Worm (Caenorhabditis elegans) whole organism, L3 larva: ENCODE data around the gene Y38C1BA.1.

Experiments
- elt-2 ChIP-seq: sonication (generic microtip); optimal IDR thresholded peaks from 2 replicates; lab custom pipeline; 2016; ENCODE audit warnings: missing genetic modification reagents, mild to moderate bottlenecking, missing genetic modification characterization, missing compliant biosample characterization
- elt-3 ChIP-seq, 3 experiments: fragments of 150-350 bp in 1 of 3; sonication (generic microtip) in 2 of 3; optimal IDR thresholded peaks; 2 replicates in 2 of 3; 4 replicates in 1 of 3; lab custom pipeline; 2014 to 2017; ENCODE audit warnings: missing biosample characterization in 3 of 3, missing genetic modification characterization in 3 of 3
- hmg-11 ChIP-seq: sonication (generic microtip); optimal IDR thresholded peaks from 2 replicates; lab custom pipeline; 2016; ENCODE audit warnings: missing genetic modification characterization, missing compliant biosample characterization
- lin-39 ChIP-seq: fragments of 150-350 bp; optimal IDR thresholded peaks from 2 replicates; lab custom pipeline; 2018; ENCODE audit warnings: missing biosample characterization, missing genetic modification reagents, missing genetic modification characterization
- mdl-1 ChIP-seq: fragments of 150-350 bp; optimal IDR thresholded peaks from 2 replicates; lab custom pipeline; 2014; ENCODE audit warnings: missing biosample characterization, missing genetic modification characterization
- nhr-237 ChIP-seq: fragments of 150-350 bp; optimal IDR thresholded peaks from 2 replicates; lab custom pipeline; 2014; ENCODE audit warnings: missing biosample characterization, missing genetic modification characterization
- nhr-77 ChIP-seq: fragments of 150-350 bp; optimal IDR thresholded peaks from 2 replicates; lab custom pipeline; 2014; ENCODE audit warnings: missing biosample characterization, missing genetic modification characterization
- pha-4 ChIP-seq: fragments of 150-350 bp; optimal IDR thresholded peaks from 2 replicates; lab custom pipeline; 2014; ENCODE audit warnings: missing biosample characterization, missing genetic modification reagents, missing genetic modification characterization
- unc-62 ChIP-seq: fragments of 150-350 bp; sonication (generic microtip); optimal IDR thresholded peaks from 4 replicates; lab custom pipeline; 2014; ENCODE audit warnings: missing biosample characterization, missing genetic modification reagents, missing genetic modification characterization

DNA sequence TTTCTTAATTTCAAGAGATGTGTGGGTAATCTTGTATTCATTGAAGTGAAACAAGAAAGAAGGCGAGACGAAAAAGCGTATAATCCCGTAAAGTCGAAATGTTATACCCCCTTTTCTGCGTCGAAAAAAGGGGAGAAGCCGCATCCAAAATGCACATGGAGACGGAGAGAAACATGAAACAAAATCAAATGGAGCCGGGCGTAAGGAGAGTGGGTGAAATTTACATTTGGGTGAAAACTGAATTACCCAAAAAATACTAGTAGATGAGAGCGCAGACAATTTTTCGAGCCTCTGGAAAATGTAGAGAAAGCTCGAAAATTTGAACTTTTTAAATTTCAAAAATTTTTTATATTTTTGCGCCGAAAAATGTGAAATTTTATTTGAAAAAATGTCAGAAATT, 12.5 kb upstream of the Y38C1BA.1 start:
- TF ChIP-seq mdl-1: no peak
- no peak for TF ChIP-seq unc-62 (GFP tag; lab: Kevin White, UChicago)
- TF ChIP-seq nhr-77 (tag; lab: Kevin White, UChicago): no peak
- TF ChIP-seq hmg-11 (tag; lab: Kevin White, UChicago): no peak
- no peak for TF ChIP-seq elt-2 (tag; lab: Kevin White, UChicago)
- TF ChIP-seq pha-4 (tag; lab: Kevin White, UChicago): no peak
- TF ChIP-seq lin-39 (tag; lab: Kevin White, UChicago): no peak
- no peak for TF ChIP-seq elt-3 (tag; optimal IDR thresholded peaks at IDR 0.05; lab: Kevin White, UChicago)
- no peak for TF ChIP-seq nhr-237 (tag; lab: Kevin White, UChicago)
